Fruit fly (Drosophila melanogaster): ENCODE results near the gene CG12643.

CG12643 gene

dm6 chrX:10289935-10290760 is 25.1 kb upstream of the CG12643 start:
- TF ChIP-seq cnc (optimal IDR thresholded peaks at IDR 0.05) (no peak), CG7045 (GFP tag; optimal IDR thresholded peaks at IDR 0.05) (no peak), Crg-1 (GFP tag; optimal IDR thresholded peaks at IDR 0.05) (no peak), CG33017 (tag; optimal IDR thresholded peaks at IDR 0.05) (no peak), pad (GFP tag; optimal IDR thresholded peaks at IDR 0.05) (peak; percentile 11), ovo (GFP tag; optimal IDR thresholded peaks at IDR 0.05) (no peak), CG11617 (GFP tag; optimal IDR thresholded peaks at IDR 0.05) (no peak), CG7101 (tag; optimal IDR thresholded peaks at IDR 0.05) (no peak), bab1 (GFP tag; optimal IDR thresholded peaks at IDR 0.05) (no peak), Mnt (GFP tag; optimal IDR thresholded peaks at IDR 0.05) (peak; percentile 7), kay (GFP tag; ENCODE audit: borderline replicate concordance) (peak; percentile 84)

- peak; percentile 28 for TF ChIP-seq kay (GFP tag; ENCODE audit: borderline replicate concordance)
- no peak for TF ChIP-seq pad (GFP tag; optimal IDR thresholded peaks at IDR 0.05)
Measured at dm6 chrX:10266018-10266384, 938 bp upstream of the CG12643 start.

- no peak for TF ChIP-seq kay (GFP tag; ENCODE audit: borderline replicate concordance)
- no peak for TF ChIP-seq CG1620 (GFP tag; optimal IDR thresholded peaks at IDR 0.05)
- TF ChIP-seq CG14711 (tag; optimal IDR thresholded peaks at IDR 0.05): no peak
- TF ChIP-seq tj (GFP tag; optimal IDR thresholded peaks at IDR 0.05): no peak
- TF ChIP-seq Crg-1 (GFP tag; optimal IDR thresholded peaks at IDR 0.05): no peak
- no peak for TF ChIP-seq Mnt (GFP tag; optimal IDR thresholded peaks at IDR 0.05)
- TF ChIP-seq bab1 (GFP tag; optimal IDR thresholded peaks at IDR 0.05): no peak
- TF ChIP-seq cnc (optimal IDR thresholded peaks at IDR 0.05): no peak
Measured at dm6 chrX:10263957-10264248, 1.2 kb downstream of the CG12643 start.

- TF ChIP-seq Crg-1 (GFP tag; optimal IDR thresholded peaks at IDR 0.05): peak; percentile 8
- peak; percentile 30 for TF ChIP-seq CG1620 (GFP tag; optimal IDR thresholded peaks at IDR 0.05)
- TF ChIP-seq Mnt (GFP tag; optimal IDR thresholded peaks at IDR 0.05): peak; percentile 64
- peak; percentile 71 for TF ChIP-seq kay (GFP tag; ENCODE audit: borderline replicate concordance)
- TF ChIP-seq CG7045 (GFP tag; optimal IDR thresholded peaks at IDR 0.05): peak; percentile 78
- peak; percentile 40 for TF ChIP-seq toe (GFP tag; optimal IDR thresholded peaks at IDR 0.05)
- TF ChIP-seq CG33017 (tag; optimal IDR thresholded peaks at IDR 0.05): peak; percentile 66
- peak; percentile 84 for TF ChIP-seq Hr96 (GFP tag; optimal IDR thresholded peaks at IDR 0.05)
- peak; percentile 76 for TF ChIP-seq CG11617 (GFP tag; optimal IDR thresholded peaks at IDR 0.05)
- no peak for TF ChIP-seq cnc (optimal IDR thresholded peaks at IDR 0.05)
- peak; percentile 68 for TF ChIP-seq tj (GFP tag; optimal IDR thresholded peaks at IDR 0.05)
- peak; percentile 44 for TF ChIP-seq CG12768 (GFP tag; optimal IDR thresholded peaks at IDR 0.05)
- no peak for TF ChIP-seq ovo (GFP tag; optimal IDR thresholded peaks at IDR 0.05)
- peak; percentile 22 for TF ChIP-seq bab1 (GFP tag; optimal IDR thresholded peaks at IDR 0.05)
- TF ChIP-seq cic (GFP tag; optimal IDR thresholded peaks at IDR 0.05): no peak
- TF ChIP-seq CG14711 (tag; optimal IDR thresholded peaks at IDR 0.05): peak; percentile 78
- peak; percentile 60 for TF ChIP-seq pad (GFP tag; optimal IDR thresholded peaks at IDR 0.05)
- TF ChIP-seq CG5204 (GFP tag; optimal IDR thresholded peaks at IDR 0.05): peak; percentile 80
- TF ChIP-seq Clk (GFP tag; optimal IDR thresholded peaks at IDR 0.05): peak; percentile 10
- TF ChIP-seq CG7101 (tag; optimal IDR thresholded peaks at IDR 0.05): peak; percentile 75
Measured at dm6 chrX:10263165-10263956, 1.7 kb downstream of the CG12643 start, which contains the start of gene Hk. Gene Hk, minus strand, starts transcription at chrX:10263485.

dm6 chrX:10261172-10261571 is 3.9 kb downstream of the CG12643 start:
- TF ChIP-seq Crg-1 (GFP tag; optimal IDR thresholded peaks at IDR 0.05) (no peak), tj (GFP tag; optimal IDR thresholded peaks at IDR 0.05) (no peak), CG7045 (GFP tag; optimal IDR thresholded peaks at IDR 0.05) (no peak), CG7101 (tag; optimal IDR thresholded peaks at IDR 0.05) (no peak), Hr96 (GFP tag; optimal IDR thresholded peaks at IDR 0.05) (no peak), kay (GFP tag; ENCODE audit: borderline replicate concordance) (no peak)

dm6 chrX:10259524-10259923 is 5.5 kb downstream of the CG12643 start:
- TF ChIP-seq Clk (GFP tag; optimal IDR thresholded peaks at IDR 0.05): no peak
- no peak for TF ChIP-seq CG14711 (tag; optimal IDR thresholded peaks at IDR 0.05)
- no peak for TF ChIP-seq tj (GFP tag; optimal IDR thresholded peaks at IDR 0.05)
- no peak for TF ChIP-seq CG12768 (GFP tag; optimal IDR thresholded peaks at IDR 0.05)
- TF ChIP-seq Crg-1 (GFP tag; optimal IDR thresholded peaks at IDR 0.05): no peak
- TF ChIP-seq toe (GFP tag; optimal IDR thresholded peaks at IDR 0.05): no peak
- TF ChIP-seq Mnt (GFP tag; optimal IDR thresholded peaks at IDR 0.05): no peak
- TF ChIP-seq kay (GFP tag; ENCODE audit: borderline replicate concordance): no peak
- no peak for TF ChIP-seq ovo (GFP tag; optimal IDR thresholded peaks at IDR 0.05)
- no peak for TF ChIP-seq cic (GFP tag; optimal IDR thresholded peaks at IDR 0.05)

dm6 chrX:10256228-10256627 is 8.8 kb downstream of the CG12643 start:
- no peak for TF ChIP-seq Mnt (GFP tag; optimal IDR thresholded peaks at IDR 0.05)
- no peak for TF ChIP-seq kay (GFP tag; ENCODE audit: borderline replicate concordance)
- no peak for TF ChIP-seq tj (GFP tag; optimal IDR thresholded peaks at IDR 0.05)
- TF ChIP-seq Clk (GFP tag; optimal IDR thresholded peaks at IDR 0.05): no peak
- no peak for TF ChIP-seq CG5204 (GFP tag; optimal IDR thresholded peaks at IDR 0.05)
- no peak for TF ChIP-seq cnc (optimal IDR thresholded peaks at IDR 0.05)

Measured in whole organism, adult.